Fruit fly (Drosophila melanogaster) whole organism: ENCODE data around the gene pzg.

Experiments used
- CG8478 ChIP-seq: fragments of >200 bp; optimal IDR thresholded peaks from 2 replicates; lab custom pipeline; 2018; ENCODE audit warnings: inconsistent platforms
- Dll ChIP-seq: fragments of >200 bp; optimal IDR thresholded peaks from 2 replicates; lab custom pipeline; 2017
- EcR ChIP-seq, 2 experiments: fragments of >200 bp; optimal IDR thresholded peaks; 2 replicates each; lab custom pipeline; 2017; ENCODE audit warnings: missing biosample characterization in 2 of 2, missing genetic modification characterization in 2 of 2, missing genetic modification reagents in 2 of 2
- pan ChIP-seq: fragments of >200 bp; optimal IDR thresholded peaks from 2 replicates; lab custom pipeline; 2017
- usp ChIP-seq: fragments of >200 bp; optimal IDR thresholded peaks from 2 replicates; lab custom pipeline; 2017; ENCODE audit warnings: missing biosample characterization, missing genetic modification characterization, mixed read lengths

DNA sequence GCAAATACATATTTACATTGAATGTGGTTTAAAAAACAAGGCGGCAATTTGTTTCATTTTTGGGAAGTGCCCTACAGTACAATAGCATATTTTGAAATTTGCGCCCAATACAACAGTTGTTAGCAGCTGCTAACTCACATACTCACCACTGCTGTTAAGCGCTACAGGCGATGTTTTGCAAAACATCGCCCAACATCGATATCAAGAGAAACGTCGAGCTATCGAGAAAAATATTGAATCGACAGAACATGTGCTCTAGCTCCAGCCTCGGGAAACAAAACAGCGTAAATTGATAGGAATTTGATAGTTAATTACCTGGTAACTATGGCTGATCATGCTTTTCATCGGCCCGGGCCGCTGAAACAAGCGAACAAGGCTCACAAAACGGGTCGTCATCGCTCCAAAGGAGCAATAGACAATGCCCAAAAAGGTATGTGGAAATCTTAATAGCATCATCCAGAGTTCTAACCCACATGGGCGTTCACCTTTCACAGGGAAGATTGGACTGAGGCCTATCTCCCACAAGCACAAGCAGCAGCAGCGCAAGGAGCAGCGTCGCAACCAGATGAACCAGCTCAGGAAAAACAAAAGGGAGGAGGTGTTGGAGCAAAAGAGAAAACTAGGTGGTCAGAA lies 49.2 kb downstream of the pzg start, which contains the start of gene Tsr1:
- TF ChIP-seq pan (lab: Kevin White, UChicago) (no peak), EcR (GFP tag; optimal IDR thresholded peaks at IDR 0.05; lab: Kevin White, UChicago) (no peak), CG8478 (lab: Kevin White, UChicago) (no peak), usp (GFP tag; lab: Kevin White, UChicago) (no peak), Dll (no peak)
